Worm (Caenorhabditis elegans) whole organism, L2 larva: ENCODE results near the gene C01B10.44.

Experiments
- lsy-2 ChIP-seq, 2 experiments: fragments of 150-350 bp in 1 of 2; sonication (generic microtip) in 1 of 2; optimal IDR thresholded peaks; 2 replicates each; lab custom pipeline; 2014 to 2017; ENCODE audit warnings: missing biosample characterization in 2 of 2, missing genetic modification characterization in 2 of 2
- mdl-1 ChIP-seq, 2 experiments: fragments of 150-350 bp in 1 of 2; sonication (generic microtip) in 1 of 2; optimal IDR thresholded peaks; 2 replicates each; lab custom pipeline; 2017; ENCODE audit warnings: missing biosample characterization in 2 of 2, missing genetic modification characterization in 2 of 2
- nhr-237 ChIP-seq: fragments of 150-350 bp; optimal IDR thresholded peaks from 2 replicates; lab custom pipeline; 2014; ENCODE audit warnings: missing biosample characterization, missing genetic modification characterization
- nhr-6 ChIP-seq: fragments of 150-350 bp; optimal IDR thresholded peaks from 2 replicates; lab custom pipeline; 2014; ENCODE audit warnings: missing biosample characterization, missing genetic modification characterization
- ztf-4 ChIP-seq: fragments of 150-350 bp; optimal IDR thresholded peaks from 2 replicates; lab custom pipeline; 2014; ENCODE audit warnings: missing biosample characterization, missing genetic modification characterization

DNA sequence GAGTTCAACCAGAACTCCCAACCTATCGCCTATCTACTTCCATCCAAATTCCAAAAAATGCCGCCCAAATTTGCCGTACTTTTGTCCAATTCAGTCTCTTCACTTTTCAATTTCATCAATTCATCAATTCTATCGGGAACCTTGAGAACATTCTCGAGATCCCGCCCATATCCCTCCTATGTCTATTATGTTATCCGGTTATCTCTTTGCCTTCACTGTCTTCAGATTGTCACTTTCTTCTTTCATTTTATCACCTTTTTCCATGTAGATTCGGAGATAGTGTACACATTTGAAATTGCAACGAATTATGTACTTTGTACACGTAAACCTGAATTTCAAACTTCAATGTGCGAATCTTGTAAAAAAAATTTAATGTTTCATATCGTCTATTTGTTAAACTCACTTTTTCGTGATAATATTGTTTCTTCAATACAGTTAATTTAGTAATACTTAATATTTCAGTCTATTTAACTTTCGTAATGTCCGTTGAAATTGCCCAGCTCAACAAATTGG is 34.1 kb downstream of the C01B10.44 start, which contains the start of gene C01B10.11:
- TF ChIP-seq lsy-2 (tag; optimal IDR thresholded peaks at IDR 0.05; lab: Kevin White, UChicago), result no peak
- TF ChIP-seq mdl-1 (tag; optimal IDR thresholded peaks at IDR 0.05; lab: Kevin White, UChicago), result no peak
- no peak for TF ChIP-seq ztf-4 (tag; lab: Kevin White, UChicago)
- TF ChIP-seq nhr-237 (tag; lab: Kevin White, UChicago), result no peak
- no peak for TF ChIP-seq nhr-6 (tag; lab: Kevin White, UChicago)
